Fruit fly (Drosophila melanogaster): ENCODE data around the gene CG12817.

The CG12817 gene

dm6 chr3R:10261800-10262199, 37.3 kb upstream of the CG12817 start, which contains the start of the genes Sirt6 and pont (continued):
- peak; percentile 46 for TF ChIP-seq CG4707 (GFP tag; optimal IDR thresholded peaks at IDR 0.05)
- TF ChIP-seq NC2α (GFP tag; optimal IDR thresholded peaks at IDR 0.05) = no peak
- TF ChIP-seq disco-r (GFP tag; optimal IDR thresholded peaks at IDR 0.05) = no peak
- TF ChIP-seq CG11085 (GFP tag; IDR thresholded peaks at IDR 0.05) = no peak
- TF ChIP-seq CG16863 (GFP tag; optimal IDR thresholded peaks at IDR 0.05) = peak; percentile 8
- no peak for TF ChIP-seq hth (optimal IDR thresholded peaks at IDR 0.05)
- no peak for TF ChIP-seq ara (GFP tag; IDR thresholded peaks at IDR 0.05)
- peak; percentile 72 for TF ChIP-seq CG6654 (GFP tag; optimal IDR thresholded peaks at IDR 0.05)
- TF ChIP-seq lola (GFP tag; optimal IDR thresholded peaks at IDR 0.05) = peak in 1 of 3 experiments; percentile 96
- peak; percentile 34 for TF ChIP-seq CG3995 (GFP tag; optimal IDR thresholded peaks at IDR 0.05)
- TF ChIP-seq shn (GFP tag; optimal IDR thresholded peaks at IDR 0.05) = peak; percentile 41
- no peak for TF ChIP-seq pfk (GFP tag; optimal IDR thresholded peaks at IDR 0.05)
- TF ChIP-seq CG17361 (GFP tag; IDR thresholded peaks at IDR 0.05) = no peak
- no peak for TF ChIP-seq knrl (GFP tag; IDR thresholded peaks at IDR 0.05; ENCODE audit: partially characterized antibody)
- peak; percentile 98 for TF ChIP-seq CG8924 (tag; optimal IDR thresholded peaks at IDR 0.05)
- TF ChIP-seq ranshi (GFP tag; IDR thresholded peaks at IDR 0.05) = no peak
- TF ChIP-seq CG9215 (GFP tag; IDR thresholded peaks at IDR 0.05) = no peak
- TF ChIP-seq NFAT (GFP tag; IDR thresholded peaks at IDR 0.05) = no peak
- peak; percentile 82 for TF ChIP-seq trh (GFP tag; optimal IDR thresholded peaks at IDR 0.05)
- TF ChIP-seq HmgZ (tag; optimal IDR thresholded peaks at IDR 0.05) = peak; percentile 92
- no peak for TF ChIP-seq ro (GFP tag; IDR thresholded peaks at IDR 0.05)
- peak; percentile 50 for TF ChIP-seq ems (GFP tag; optimal IDR thresholded peaks at IDR 0.05)
- peak; percentile 87 for TF ChIP-seq slou (GFP tag; optimal IDR thresholded peaks at IDR 0.05)
- TF ChIP-seq CG10366 (GFP tag; IDR thresholded peaks at IDR 0.05) = no peak
- no peak for TF ChIP-seq CG2889 (GFP tag; IDR thresholded peaks at IDR 0.05)
- TF ChIP-seq C15 (GFP tag; IDR thresholded peaks at IDR 0.05) = no peak
- TF ChIP-seq Poxn (GFP tag; IDR thresholded peaks at IDR 0.05) = no peak
- TF ChIP-seq dati (GFP tag; IDR thresholded peaks at IDR 0.05) = no peak
- peak; percentile 92 for TF ChIP-seq HHEX (GFP tag; optimal IDR thresholded peaks at IDR 0.05)
- no peak for TF ChIP-seq Kr (GFP tag; optimal IDR thresholded peaks at IDR 0.05)
- peak; percentile 14 for TF ChIP-seq CG33213 (GFP tag; optimal IDR thresholded peaks at IDR 0.05)
- peak; percentile 44 for TF ChIP-seq TFAM (GFP tag; optimal IDR thresholded peaks at IDR 0.05)
- TF ChIP-seq CG1233 (GFP tag; optimal IDR thresholded peaks at IDR 0.05) = peak; percentile 94
- no peak for TF ChIP-seq ham (GFP tag; IDR thresholded peaks at IDR 0.05)
- TF ChIP-seq CG30431 (GFP tag; optimal IDR thresholded peaks at IDR 0.05) = peak; percentile 88
- TF ChIP-seq crol (GFP tag; IDR thresholded peaks at IDR 0.05) = no peak
- TF ChIP-seq Nf-YB (GFP tag; optimal IDR thresholded peaks at IDR 0.05) = peak; percentile 84
- peak; percentile 99 for TF ChIP-seq gem (tag; optimal IDR thresholded peaks at IDR 0.05)
- TF ChIP-seq Bgb (GFP tag; IDR thresholded peaks at IDR 0.05; ENCODE audit: partially characterized antibody) = no peak
- TF ChIP-seq dpn (GFP tag; optimal IDR thresholded peaks at IDR 0.05) = peak; percentile 55 to 95
- TF ChIP-seq Bteb2 (GFP tag; optimal IDR thresholded peaks at IDR 0.05) = peak; percentile 42
- peak; percentile 25 for TF ChIP-seq MESR4 (GFP tag; optimal IDR thresholded peaks at IDR 0.05)
- no peak for TF ChIP-seq en (GFP tag; optimal IDR thresholded peaks at IDR 0.05)
- no peak for TF ChIP-seq ken (GFP tag; IDR thresholded peaks at IDR 0.05)
- no peak for TF ChIP-seq chinmo (GFP tag; IDR thresholded peaks at IDR 0.05; ENCODE audit: partially characterized antibody)
- TF ChIP-seq CTCF (GFP tag; optimal IDR thresholded peaks at IDR 0.05) = peak; percentile 25
- TF ChIP-seq Scr (GFP tag; IDR thresholded peaks at IDR 0.05; ENCODE audit: partially characterized antibody) = no peak
- peak; percentile 69 for TF ChIP-seq CG18011 (GFP tag; optimal IDR thresholded peaks at IDR 0.05)
- TF ChIP-seq Spps (tag; optimal IDR thresholded peaks at IDR 0.05) = peak; percentile 95
- TF ChIP-seq CG4617 (GFP tag; optimal IDR thresholded peaks at IDR 0.05; ENCODE audit: borderline replicate concordance) = peak; percentile 80
- TF ChIP-seq CG11247 (GFP tag; IDR thresholded peaks at IDR 0.05) = no peak
- no peak for TF ChIP-seq dan (GFP tag; IDR thresholded peaks at IDR 0.05)
- TF ChIP-seq cas (GFP tag; IDR thresholded peaks at IDR 0.05) = no peak
